Worm (Caenorhabditis elegans) whole organism, early embryonic: ENCODE measurements around the gene B0252.3.

Experiments used
- ama-1 ChIP-seq: fragments of 150-350 bp; optimal IDR thresholded peaks from 2 replicates; lab custom pipeline; 2014
- ceh-36 ChIP-seq: sonication (generic microtip); optimal IDR thresholded peaks from 2 replicates; lab custom pipeline; 2016; ENCODE audit warnings: missing genetic modification characterization, inconsistent platforms, missing compliant biosample characterization
- pes-1 ChIP-seq: fragments of 200-800 bp; sonication (Bioruptor generic); IDR thresholded peaks from 2 replicates; pipeline ENCODE4 v1.3.6; 2022; ENCODE audit warnings: missing genetic modification reagents, missing genetic modification characterization, missing compliant biosample characterization
- tbx-37 ChIP-seq: fragments of 200-800 bp; sonication (Bioruptor generic); conservative IDR thresholded peaks from 2 replicates; pipeline ENCODE4 v1.3.6; 2022; ENCODE audit warnings: missing genetic modification reagents, missing genetic modification characterization, missing compliant biosample characterization
- tra-4 ChIP-seq: sonication (generic microtip); optimal IDR thresholded peaks from 2 replicates; lab custom pipeline; 2017; ENCODE audit warnings: missing genetic modification characterization, missing compliant biosample characterization

ce11 chrII:6858201-6858600, 49.4 kb downstream of the B0252.3 start, which contains the start of gene dnj-5:
- no peak for TF ChIP-seq tbx-37 (GFP tag; lab: Robert Waterston, UW)
- no peak for TF ChIP-seq ceh-36
- no peak for TF ChIP-seq ama-1 (lab: Kevin White, UChicago)
- no peak for TF ChIP-seq tra-4 (tag; lab: Kevin White, UChicago)
- no peak for TF ChIP-seq pes-1 (GFP tag; lab: Robert Waterston, UW)
